Fruit fly (Drosophila melanogaster) whole organism, embryonic: ENCODE data around the gene Sec3.

Source experiments
- Abd-B ChIP-seq: fragments of 200-800 bp; sonication (Bioruptor generic); optimal IDR thresholded peaks from 2 replicates; lab custom pipeline; 2018; ENCODE audit warnings: missing biosample characterization, mild to moderate bottlenecking, missing genetic modification characterization, moderate library complexity
- Bdp1 ChIP-seq: fragments of 200-800 bp; sonication (Bioruptor generic); optimal IDR thresholded peaks from 3 replicates; lab custom pipeline; 2016; ENCODE audit warnings: missing biosample characterization, missing genetic modification characterization
- CG10543 ChIP-seq: fragments of 200-800 bp; sonication (Bioruptor generic); optimal IDR thresholded peaks from 3 replicates; lab custom pipeline; 2017; ENCODE audit warnings: missing biosample characterization, mild to moderate bottlenecking, missing genetic modification characterization, moderate library complexity
- CG12104 ChIP-seq: fragments of 200-800 bp; sonication (Bioruptor generic); optimal IDR thresholded peaks from 3 replicates; lab custom pipeline; 2016; ENCODE audit warnings: missing biosample characterization, missing genetic modification characterization
- CG13424 ChIP-seq: fragments of 200-800 bp; sonication (Bioruptor generic); optimal IDR thresholded peaks from 2 replicates; lab custom pipeline; 2019; ENCODE audit warnings: missing biosample characterization, mild to moderate bottlenecking, missing genetic modification characterization, moderate library complexity
- CG1603 ChIP-seq: fragments of 200-800 bp; sonication (Bioruptor generic); optimal IDR thresholded peaks from 2 replicates; lab custom pipeline; 2019; ENCODE audit warnings: missing biosample characterization, mild to moderate bottlenecking, missing genetic modification characterization, moderate library complexity
- CG17328 ChIP-seq: fragments of 200-800 bp; sonication (Bioruptor generic); IDR thresholded peaks from 2 replicates; pipeline ENCODE4 v1.3.6; 2022; ENCODE audit warnings: missing biosample characterization, missing genetic modification characterization
- CG18619 ChIP-seq: fragments of 200-800 bp; sonication (Bioruptor generic); optimal IDR thresholded peaks from 3 replicates; lab custom pipeline; 2017; ENCODE audit warnings: missing biosample characterization, mild to moderate bottlenecking, missing genetic modification characterization
- CG2202 ChIP-seq: fragments of 200-800 bp; sonication (Bioruptor generic); optimal IDR thresholded peaks from 2 replicates; lab custom pipeline; 2018; ENCODE audit warnings: missing biosample characterization, mild to moderate bottlenecking, missing genetic modification characterization
- CG3281 ChIP-seq: fragments of 200-800 bp; sonication (Bioruptor generic); optimal IDR thresholded peaks from 3 replicates; lab custom pipeline; 2017; ENCODE audit warnings: missing biosample characterization, mild to moderate bottlenecking, missing genetic modification characterization
- CG6654 ChIP-seq: fragments of 200-800 bp; sonication (Bioruptor generic); optimal IDR thresholded peaks from 2 replicates; lab custom pipeline; 2017; ENCODE audit warnings: missing biosample characterization, mild to moderate bottlenecking, missing genetic modification characterization
- CG6683 ChIP-seq: fragments of 200-800 bp; sonication (Bioruptor generic); optimal IDR thresholded peaks from 2 replicates; lab custom pipeline; 2017; ENCODE audit warnings: missing biosample characterization, mild to moderate bottlenecking, missing genetic modification characterization, missing genetic modification reagents
- CG6689 ChIP-seq: fragments of 200-800 bp; sonication (Bioruptor generic); IDR thresholded peaks from 2 replicates; pipeline ENCODE4 v1.3.6; 2022; ENCODE audit warnings: missing biosample characterization, missing genetic modification characterization
- CG6854 ChIP-seq: fragments of 200-800 bp; sonication (Bioruptor generic); optimal IDR thresholded peaks from 3 replicates; lab custom pipeline; 2017; ENCODE audit warnings: missing biosample characterization, mild to moderate bottlenecking, missing genetic modification characterization
- CG7556 ChIP-seq: fragments of 200-800 bp; sonication (Bioruptor generic); optimal IDR thresholded peaks from 2 replicates; lab custom pipeline; 2017; ENCODE audit warnings: missing biosample characterization, mild to moderate bottlenecking, missing genetic modification characterization
- CG8924 ChIP-seq: fragments of 200-800 bp; optimal IDR thresholded peaks from 3 replicates; lab custom pipeline; 2019; ENCODE audit warnings: missing biosample characterization, mild to moderate bottlenecking, missing genetic modification characterization, moderate library complexity
- CG9876 ChIP-seq: fragments of 200-800 bp; sonication (Bioruptor generic); optimal IDR thresholded peaks from 2 replicates; lab custom pipeline; 2016; ENCODE audit warnings: missing biosample characterization, missing genetic modification characterization
- CG9932 ChIP-seq: fragments of 200-800 bp; sonication (Bioruptor generic); IDR thresholded peaks from 2 replicates; pipeline ENCODE4 v1.3.6; 2022; ENCODE audit warnings: missing biosample characterization, missing genetic modification characterization
- Nf-YC ChIP-seq: fragments of 200-800 bp; optimal IDR thresholded peaks from 3 replicates; lab custom pipeline; 2019; ENCODE audit warnings: missing biosample characterization, mild to moderate bottlenecking, missing genetic modification characterization, moderate library complexity
- Oli ChIP-seq: fragments of 200-800 bp; sonication (Bioruptor generic); optimal IDR thresholded peaks from 2 replicates; lab custom pipeline; 2018; ENCODE audit warnings: missing biosample characterization, mild to moderate bottlenecking, missing genetic modification characterization, moderate library complexity
- Pdp1 ChIP-seq, 2 experiments: fragments of 200-800 bp; sonication (Bioruptor generic); optimal IDR thresholded peaks; 3 replicates each; lab custom pipeline; 2016; ENCODE audit warnings: missing biosample characterization in 2 of 2, missing genetic modification characterization in 2 of 2, mild to moderate bottlenecking in 1 of 2, moderate library complexity in 1 of 2
- Sox100B ChIP-seq: fragments of 200-800 bp; sonication (Bioruptor generic); optimal IDR thresholded peaks from 3 replicates; lab custom pipeline; 2018; ENCODE audit warnings: missing biosample characterization, mild to moderate bottlenecking, missing genetic modification characterization
- Trl ChIP-seq, 3 experiments: fragments of >200 bp in 2 of 3; fragments of 200-800 bp in 1 of 3; sonication (Bioruptor generic) in 1 of 3; optimal IDR thresholded peaks; 2 replicates in 1 of 3; 3 replicates in 2 of 3; lab custom pipeline; 2016 to 2017; ENCODE audit warnings: missing biosample characterization in 1 of 3, missing genetic modification characterization in 1 of 3
- ara ChIP-seq: fragments of 200-800 bp; sonication (Bioruptor generic); IDR thresholded peaks from 2 replicates; pipeline ENCODE4 v1.3.6; 2022; ENCODE audit warnings: missing biosample characterization, missing genetic modification characterization
- btn ChIP-seq: fragments of 200-800 bp; sonication (Bioruptor generic); optimal IDR thresholded peaks from 2 replicates; lab custom pipeline; 2016; ENCODE audit warnings: missing biosample characterization, missing genetic modification characterization
- cato ChIP-seq: fragments of 200-800 bp; sonication (Bioruptor generic); optimal IDR thresholded peaks from 2 replicates; lab custom pipeline; 2016; ENCODE audit warnings: missing biosample characterization, missing genetic modification characterization, borderline replicate concordance
- chm ChIP-seq: fragments of 200-800 bp; sonication (Bioruptor generic); IDR thresholded peaks from 2 replicates; pipeline ENCODE4 v1.3.6; 2022; ENCODE audit warnings: missing biosample characterization, missing genetic modification characterization
- chn ChIP-seq: fragments of 200-800 bp; sonication (Bioruptor generic); optimal IDR thresholded peaks from 2 replicates; lab custom pipeline; 2016; ENCODE audit warnings: missing biosample characterization, missing genetic modification characterization
- dimm ChIP-seq: fragments of 200-800 bp; sonication (Bioruptor generic); IDR thresholded peaks from 2 replicates; pipeline ENCODE4 v1.3.6; 2022; ENCODE audit warnings: missing biosample characterization, missing genetic modification characterization
- dm ChIP-seq: fragments of 200-800 bp; sonication (Bioruptor generic); optimal IDR thresholded peaks from 3 replicates; lab custom pipeline; 2016; ENCODE audit warnings: missing biosample characterization, missing genetic modification characterization
- esg ChIP-seq: fragments of 200-800 bp; sonication (Bioruptor generic); conservative IDR thresholded peaks from 2 replicates; pipeline ENCODE4 v1.3.6; 2022; ENCODE audit warnings: missing biosample characterization, missing genetic modification characterization
- fu2 ChIP-seq: fragments of 200-800 bp; sonication (Bioruptor generic); optimal IDR thresholded peaks from 2 replicates; lab custom pipeline; 2016; ENCODE audit warnings: missing biosample characterization, missing genetic modification characterization
- gcm ChIP-seq: fragments of 200-800 bp; sonication (Bioruptor generic); optimal IDR thresholded peaks from 2 replicates; lab custom pipeline; 2019; ENCODE audit warnings: missing biosample characterization, mild to moderate bottlenecking, missing genetic modification characterization, moderate library complexity
- gfzf ChIP-seq: fragments of 200-800 bp; sonication (Bioruptor generic); optimal IDR thresholded peaks from 2 replicates; lab custom pipeline; 2016; ENCODE audit warnings: missing biosample characterization, mild to moderate bottlenecking, missing genetic modification characterization, moderate library complexity
- hkb ChIP-seq, 2 experiments: fragments of 200-800 bp in 1 of 2; fragments of >200 bp in 1 of 2; sonication (Bioruptor generic) in 1 of 2; IDR thresholded peaks in 1 of 2; optimal IDR thresholded peaks in 1 of 2; 2 replicates each; pipeline versions ENCODE4 v1.3.6 to Lab custom; 2017 to 2022; ENCODE audit warnings: missing biosample characterization in 1 of 2, missing genetic modification characterization in 1 of 2
- ind ChIP-seq: fragments of 200-800 bp; sonication (Bioruptor generic); optimal IDR thresholded peaks from 3 replicates; lab custom pipeline; 2016; ENCODE audit warnings: missing biosample characterization, missing genetic modification characterization
- kni ChIP-seq: fragments of 200-800 bp; sonication (Bioruptor generic); optimal IDR thresholded peaks from 3 replicates; lab custom pipeline; 2017; ENCODE audit warnings: mild to moderate bottlenecking, missing biosample characterization, missing genetic modification reagents, missing genetic modification characterization
- maf-S ChIP-seq: fragments of 200-800 bp; sonication (Bioruptor generic); optimal IDR thresholded peaks from 2 replicates; lab custom pipeline; 2016; ENCODE audit warnings: missing biosample characterization, missing genetic modification characterization
- mirr ChIP-seq: fragments of 200-800 bp; sonication (Bioruptor generic); optimal IDR thresholded peaks from 3 replicates; lab custom pipeline; 2018; ENCODE audit warnings: missing biosample characterization, mild to moderate bottlenecking, missing genetic modification characterization
- odd ChIP-seq: fragments of 200-800 bp; sonication (Bioruptor generic); optimal IDR thresholded peaks from 2 replicates; lab custom pipeline; 2017; ENCODE audit warnings: missing biosample characterization, mild to moderate bottlenecking, missing genetic modification characterization
- pan ChIP-seq, 4 experiments: fragments of >200 bp in 3 of 4; fragments of 200-800 bp in 1 of 4; sonication (Bioruptor generic) in 1 of 4; optimal IDR thresholded peaks in 3 of 4; IDR thresholded peaks in 1 of 4; 2 replicates each; pipeline versions ENCODE4 v1.3.6 to Lab custom; 2017 to 2022; ENCODE audit warnings: missing biosample characterization in 2 of 4, missing genetic modification characterization in 2 of 4, mixed read lengths in 1 of 4
- run ChIP-seq: fragments of 200-800 bp; sonication (Bioruptor generic); optimal IDR thresholded peaks from 3 replicates; lab custom pipeline; 2018; ENCODE audit warnings: missing biosample characterization, mild to moderate bottlenecking, missing genetic modification characterization
- seq ChIP-seq: fragments of 200-800 bp; sonication (Bioruptor generic); IDR thresholded peaks from 2 replicates; pipeline ENCODE4 v1.3.6; 2022; ENCODE audit warnings: missing biosample characterization, missing genetic modification characterization
- tio ChIP-seq: fragments of 200-800 bp; sonication (Bioruptor generic); optimal IDR thresholded peaks from 2 replicates; lab custom pipeline; 2017; ENCODE audit warnings: missing biosample characterization, missing genetic modification characterization, inconsistent platforms
- toy ChIP-seq: fragments of 200-800 bp; sonication (Bioruptor generic); IDR thresholded peaks from 2 replicates; pipeline ENCODE4 v1.3.6; 2022; ENCODE audit warnings: missing biosample characterization, missing genetic modification characterization
- trem ChIP-seq: fragments of 200-800 bp; optimal IDR thresholded peaks from 3 replicates; lab custom pipeline; 2019; ENCODE audit warnings: missing biosample characterization, mild to moderate bottlenecking, missing genetic modification characterization, moderate library complexity
- wor ChIP-seq: fragments of 200-800 bp; sonication (Bioruptor generic); IDR thresholded peaks from 2 replicates; pipeline ENCODE4 v1.3.6; 2022; ENCODE audit warnings: missing biosample characterization, missing genetic modification characterization
- zen ChIP-seq: fragments of 200-800 bp; sonication (Bioruptor generic); optimal IDR thresholded peaks from 3 replicates; lab custom pipeline; 2018; ENCODE audit warnings: missing biosample characterization, mild to moderate bottlenecking, missing genetic modification characterization, moderate library complexity
- zfh1 ChIP-seq: fragments of 200-800 bp; sonication (Bioruptor generic); IDR thresholded peaks from 3 replicates; pipeline ENCODE4 v1.3.6; 2022; ENCODE audit warnings: missing biosample characterization, missing genetic modification characterization

The Sec3 gene

DNA sequence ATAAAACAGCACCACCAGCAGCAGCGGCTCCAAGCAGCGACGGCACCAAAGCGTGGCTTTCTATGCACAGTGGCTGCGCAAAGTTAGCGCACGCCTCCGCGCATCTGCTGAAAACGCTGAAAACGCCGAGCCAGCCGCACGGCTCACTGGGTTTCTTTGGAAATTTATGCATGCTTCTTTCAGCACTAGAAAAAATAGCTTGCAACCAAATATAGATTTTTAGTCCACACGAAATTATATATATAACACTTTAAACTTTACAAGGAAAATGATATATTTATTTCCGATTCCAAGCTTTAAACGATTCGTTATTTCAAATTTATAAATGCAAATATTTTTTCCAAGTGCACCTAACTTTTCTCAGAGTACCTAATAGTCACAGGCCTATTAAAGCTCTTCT is 20.4 kb downstream of the Sec3 start (continued):
- TF ChIP-seq CG18619 (no peak), CG6854 (GFP tag; lab: Kevin White, UChicago) (peak; percentile 1), CG2202 (peak; percentile 27), hkb (optimal IDR thresholded peaks at IDR 0.05; lab: Kevin White, UChicago) (no peak), hkb (GFP tag; IDR thresholded peaks at IDR 0.05; lab: Robert Waterston, UW) (peak; percentile 15; the same call in 1 of the 2 replicates), tio (GFP tag; lab: Kevin White, UChicago) (peak; percentile 11), fu2 (GFP tag; lab: Kevin White, UChicago) (no peak), ara (GFP tag; lab: Robert Waterston, UW) (no peak), Trl (optimal IDR thresholded peaks at IDR 0.05; lab: Kevin White, UChicago) (no peak), Trl (GFP tag; optimal IDR thresholded peaks at IDR 0.05; lab: Kevin White, UChicago) (no peak), dm (GFP tag; lab: Kevin White, UChicago) (no peak), trem (tag; lab: Kevin White, UChicago) (peak; percentile 2), zfh1 (peak; percentile 26; the same call in 1 of the 3 replicates), ind (GFP tag; lab: Kevin White, UChicago) (peak; percentile 38), Bdp1 (GFP tag; lab: Kevin White, UChicago) (no peak), kni (no peak), Oli (tag; lab: Kevin White, UChicago) (peak; percentile 54), gfzf (GFP tag; lab: Kevin White, UChicago) (no peak), CG7556 (GFP tag; lab: Kevin White, UChicago) (peak; percentile 52), esg (peak; percentile 32; the same call in 1 of the 2 replicates), dimm (GFP tag; lab: Robert Waterston, UW) (no peak), run (tag; lab: Kevin White, UChicago) (no peak), Abd-B (peak; percentile 31), CG17328 (0 out of 2 replicates have a peak, but pooled peaks have one; percentile 28), Sox100B (GFP tag; lab: Kevin White, UChicago) (peak; percentile 34), zen (tag; lab: Kevin White, UChicago) (no peak), odd (GFP tag; lab: Kevin White, UChicago) (peak; percentile 12), pan (optimal IDR thresholded peaks at IDR 0.05; lab: Kevin White, UChicago) (no peak), pan (GFP tag; optimal IDR thresholded peaks at IDR 0.05 in 1 of 2, IDR thresholded peaks at IDR 0.05 in 1 of 2) (no peak), CG13424 (tag; lab: Kevin White, UChicago) (peak; percentile 45), CG3281 (peak; percentile 14), maf-S (no peak), CG6654 (GFP tag; lab: Kevin White, UChicago) (peak; percentile 9), CG10543 (GFP tag; lab: Kevin White, UChicago) (no peak), CG6689 (GFP tag; lab: Robert Waterston, UW) (no peak), chn (GFP tag; lab: Kevin White, UChicago) (peak; percentile 4), chm (GFP tag; lab: Robert Waterston, UW) (peak; percentile 20; the same call in 1 of the 2 replicates), mirr (GFP tag; lab: Kevin White, UChicago) (no peak), btn (GFP tag; lab: Kevin White, UChicago) (no peak), Nf-YC (tag; lab: Kevin White, UChicago) (no peak), CG9932 (GFP tag; lab: Robert Waterston, UW) (peak; percentile 40), toy (GFP tag; lab: Robert Waterston, UW) (no peak), wor (GFP tag; lab: Robert Waterston, UW) (no peak; the same call in 1 of the 2 replicates), cato (GFP tag; lab: Kevin White, UChicago) (peak; percentile 7), CG12104 (peak; percentile 54), CG9876 (GFP tag; lab: Kevin White, UChicago) (no peak), Pdp1 (GFP tag; optimal IDR thresholded peaks at IDR 0.05; lab: Kevin White, UChicago) (peak; percentile 6 to 12), gcm (GFP tag; lab: Kevin White, UChicago) (peak; percentile 48), CG6683 (GFP tag; lab: Kevin White, UChicago) (no peak), seq (GFP tag; lab: Robert Waterston, UW) (0 out of 2 replicates have a peak, but pooled peaks have one; percentile 18), CG1603 (tag; lab: Kevin White, UChicago) (no peak), CG8924 (tag; lab: Kevin White, UChicago) (peak; percentile 50)
